Fruit fly (Drosophila melanogaster): ENCODE data around the gene CG14369.

Gene CG14369

DNA sequence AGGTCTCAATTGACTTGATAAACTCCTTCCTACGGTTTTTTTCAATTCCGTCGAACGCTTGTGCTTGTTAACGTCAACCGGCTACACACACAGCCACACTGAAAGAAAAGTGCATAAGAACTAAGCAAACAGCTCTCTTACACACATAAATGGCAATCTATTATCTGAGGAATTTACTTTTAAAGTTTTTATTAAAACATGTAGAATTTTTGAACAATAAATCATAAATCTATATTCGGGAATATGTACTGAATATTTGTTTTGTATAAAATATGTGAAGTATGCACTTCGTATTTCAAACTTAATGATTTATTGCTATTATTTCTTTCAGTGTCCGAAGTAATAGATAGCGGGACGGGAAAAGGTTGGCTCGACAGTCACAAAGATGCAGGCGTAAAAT, 42.9 kb downstream of the CG14369 start (continued):
- peak; percentile 63; the same call in 2 of the 3 replicates for TF ChIP-seq CG17361 (GFP tag; IDR thresholded peaks at IDR 0.05)
- TF ChIP-seq kni (GFP tag; optimal IDR thresholded peaks at IDR 0.05): no peak
- TF ChIP-seq Oli (tag; optimal IDR thresholded peaks at IDR 0.05): peak; percentile 62
- TF ChIP-seq CG15601 (tag; optimal IDR thresholded peaks at IDR 0.05): peak; percentile 57
- TF ChIP-seq CG31441 (GFP tag; IDR thresholded peaks at IDR 0.05): peak; percentile 53; the same call in 1 of the 2 replicates
- TF ChIP-seq sc (optimal IDR thresholded peaks at IDR 0.05): no peak
- peak; percentile 31 for TF ChIP-seq sc (GFP tag; optimal IDR thresholded peaks at IDR 0.05)
- peak; percentile 34 for TF ChIP-seq CG12219 (GFP tag; optimal IDR thresholded peaks at IDR 0.05)
- TF ChIP-seq wor (GFP tag; IDR thresholded peaks at IDR 0.05): peak; percentile 51
- TF ChIP-seq CG13424 (tag; optimal IDR thresholded peaks at IDR 0.05): peak; percentile 65
- peak; percentile 5 for TF ChIP-seq Med (GFP tag)
- TF ChIP-seq CG8924 (tag; optimal IDR thresholded peaks at IDR 0.05): peak; percentile 47
- peak; percentile 67 for TF ChIP-seq Sox100B (GFP tag; optimal IDR thresholded peaks at IDR 0.05)
- peak; percentile 29 for TF ChIP-seq nerfin-1 (tag; optimal IDR thresholded peaks at IDR 0.05)
- TF ChIP-seq CG17385 (GFP tag; optimal IDR thresholded peaks at IDR 0.05): peak; percentile 36
- TF ChIP-seq CG14710 (tag; optimal IDR thresholded peaks at IDR 0.05): peak; percentile 41
- TF ChIP-seq Pdp1 (GFP tag; optimal IDR thresholded peaks at IDR 0.05): peak in 1 of 2 experiments; percentile 13
- no peak for TF ChIP-seq nerfin-2 (GFP tag; IDR thresholded peaks at IDR 0.05; ENCODE audit: partially characterized antibody)
- no peak for TF ChIP-seq odd (GFP tag; optimal IDR thresholded peaks at IDR 0.05)
- peak; percentile 21 for TF ChIP-seq Xbp1 (GFP tag; optimal IDR thresholded peaks at IDR 0.05)
- no peak for TF ChIP-seq CG10274 (GFP tag; optimal IDR thresholded peaks at IDR 0.05)
- no peak for TF ChIP-seq mld (GFP tag; IDR thresholded peaks at IDR 0.05; ENCODE audit: partially characterized antibody)
- TF ChIP-seq CG5953 (GFP tag; IDR thresholded peaks at IDR 0.05): no peak
- TF ChIP-seq inv (GFP tag; IDR thresholded peaks at IDR 0.05; ENCODE audit: partially characterized antibody): no peak
- TF ChIP-seq CrebB (tag; optimal IDR thresholded peaks at IDR 0.05): no peak
- TF ChIP-seq Ptx1 (GFP tag; IDR thresholded peaks at IDR 0.05): 0 out of 2 replicates have a peak, but pooled peaks have one; percentile 24
- peak; percentile 71 for TF ChIP-seq Blimp-1 (GFP tag; optimal IDR thresholded peaks at IDR 0.05)
- no peak for TF ChIP-seq CG3065 (GFP tag; optimal IDR thresholded peaks at IDR 0.05)
- TF ChIP-seq CG10267 (tag; optimal IDR thresholded peaks at IDR 0.05): peak; percentile 35
- TF ChIP-seq CG17829 (tag; optimal IDR thresholded peaks at IDR 0.05): peak; percentile 18
- no peak for TF ChIP-seq Rx (GFP tag; IDR thresholded peaks at IDR 0.05)

DNA sequence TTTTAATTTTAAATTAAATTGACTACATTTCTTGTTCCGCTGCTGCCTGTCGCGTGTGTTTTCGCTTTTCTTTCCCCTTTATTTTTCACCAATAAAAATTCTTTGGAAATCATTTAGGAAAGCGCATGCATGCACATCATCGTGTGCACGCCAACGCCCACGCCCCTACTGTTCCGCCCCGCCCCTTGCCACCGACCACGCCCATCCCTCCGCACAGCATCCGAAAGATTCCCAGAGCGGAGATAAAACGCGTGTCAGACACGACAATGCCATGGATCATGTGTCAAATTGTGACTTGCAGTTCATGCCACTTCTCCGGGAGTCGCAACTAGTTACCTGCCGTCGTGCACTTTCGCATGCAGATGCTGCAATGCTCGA, 44.0 kb downstream of the CG14369 start:
- no peak for TF ChIP-seq Ada2b (GFP tag; IDR thresholded peaks at IDR 0.05)
- TF ChIP-seq Doc2 (GFP tag; IDR thresholded peaks at IDR 0.05): no peak
- TF ChIP-seq CG15073 (GFP tag; optimal IDR thresholded peaks at IDR 0.05): no peak
- TF ChIP-seq CG31441 (GFP tag; IDR thresholded peaks at IDR 0.05): peak; percentile 7; the same call in 1 of the 2 replicates
- TF ChIP-seq sr (GFP tag; IDR thresholded peaks at IDR 0.05): peak; percentile 59; the same call in 2 of the 3 replicates
- TF ChIP-seq pnt (GFP tag; optimal IDR thresholded peaks at IDR 0.05): no peak
- no peak for TF ChIP-seq ewg (GFP tag; optimal IDR thresholded peaks at IDR 0.05)
- no peak for TF ChIP-seq CG14050 (GFP tag; IDR thresholded peaks at IDR 0.05)
- TF ChIP-seq CG13424 (tag; optimal IDR thresholded peaks at IDR 0.05): peak; percentile 2
- TF ChIP-seq CG7556 (GFP tag; optimal IDR thresholded peaks at IDR 0.05): peak; percentile 18
- TF ChIP-seq phol (tag; optimal IDR thresholded peaks at IDR 0.05): peak; percentile 22
- peak; percentile 6 for TF ChIP-seq grau (tag; optimal IDR thresholded peaks at IDR 0.05)
- peak; percentile 48; the same call in 1 of the 3 replicates for TF ChIP-seq CG17361 (GFP tag; IDR thresholded peaks at IDR 0.05)
- peak; percentile 41 for TF ChIP-seq CG18262 (tag; optimal IDR thresholded peaks at IDR 0.05)
- 0 out of 3 replicates have a peak, but pooled peaks have one; percentile 7 for TF ChIP-seq hb (GFP tag; IDR thresholded peaks at IDR 0.05; ENCODE audit: partially characterized antibody)
- TF ChIP-seq ttk (GFP tag; IDR thresholded peaks at IDR 0.05): no peak
- no peak for TF ChIP-seq ro (GFP tag; IDR thresholded peaks at IDR 0.05)
- no peak for TF ChIP-seq psq (GFP tag; optimal IDR thresholded peaks at IDR 0.05)
- TF ChIP-seq stwl (tag; optimal IDR thresholded peaks at IDR 0.05): no peak
- peak; percentile 3 for TF ChIP-seq D19A (tag; optimal IDR thresholded peaks at IDR 0.05)
- TF ChIP-seq CG8924 (tag; optimal IDR thresholded peaks at IDR 0.05): no peak
- TF ChIP-seq oc (tag; optimal IDR thresholded peaks at IDR 0.05): no peak
- peak; percentile 53; the same call in 1 of the 2 replicates for TF ChIP-seq crol (GFP tag; IDR thresholded peaks at IDR 0.05)
- no peak for TF ChIP-seq gce (GFP tag; IDR thresholded peaks at IDR 0.05)

Data from whole organism, embryonic.